Worm (Caenorhabditis elegans) whole organism, dauer: Measurements from ENCODE around the gene ZC13.10.
A peak's percentile ranks its signal among the peaks of the same experiment; 100 is the strongest.

Experiments used
- unc-62 ChIP-seq: sonication (generic microtip); optimal IDR thresholded peaks from 2 replicates; lab custom pipeline; 2017; ENCODE audit warnings: missing biosample characterization, missing genetic modification reagents, missing genetic modification characterization

The ZC13.10 gene

ce11 chrX:902512-902911 is at the start of gene ZC13.10:
ZC13.10 (minus strand) TSS chrX:902612.
- TF ChIP-seq unc-62 (GFP tag; lab: Kevin White, UChicago), result no peak

- no peak for TF ChIP-seq unc-62 (GFP tag; lab: Kevin White, UChicago)
Measured at ce11 chrX:950482-950881, 48.1 kb upstream of the ZC13.10 start, which contains the start of gene arr-1. arr-1 (plus strand) TSS chrX:950782.

ce11 chrX:949466-949865 is 47.1 kb upstream of the ZC13.10 start:
- peak; percentile 35 for TF ChIP-seq unc-62 (GFP tag; lab: Kevin White, UChicago)

- TF ChIP-seq unc-62 (GFP tag; lab: Kevin White, UChicago), result no peak
Measured at ce11 chrX:948783-949182, 46.4 kb upstream of the ZC13.10 start, which contains the start of gene sms-2. sms-2 (minus strand) TSS chrX:948883.

ce11 chrX:947885-948284 is 45.5 kb upstream of the ZC13.10 start:
- TF ChIP-seq unc-62 (GFP tag; lab: Kevin White, UChicago), result no peak

ce11 chrX:945669-946068 is 43.3 kb upstream of the ZC13.10 start:
- no peak for TF ChIP-seq unc-62 (GFP tag; lab: Kevin White, UChicago)

- TF ChIP-seq unc-62 (GFP tag; lab: Kevin White, UChicago), result no peak
Measured at ce11 chrX:938269-938883, 36.0 kb upstream of the ZC13.10 start, which contains the start of gene F53H8.3. F53H8.3 (plus strand) TSS chrX:938543.

ce11 chrX:936013-936412 is 33.6 kb upstream of the ZC13.10 start:
- no peak for TF ChIP-seq unc-62 (GFP tag; lab: Kevin White, UChicago)

- no peak for TF ChIP-seq unc-62 (GFP tag; lab: Kevin White, UChicago)
Measured at ce11 chrX:933504-933903, 31.1 kb upstream of the ZC13.10 start, which contains the start of gene F35H12.1. F35H12.1 (plus strand) TSS chrX:933804.

ce11 chrX:932874-933273 is 30.5 kb upstream of the ZC13.10 start:
- no peak for TF ChIP-seq unc-62 (GFP tag; lab: Kevin White, UChicago)

ce11 chrX:927632-928031 is 25.2 kb upstream of the ZC13.10 start:
- TF ChIP-seq unc-62 (GFP tag; lab: Kevin White, UChicago), result no peak

- no peak for TF ChIP-seq unc-62 (GFP tag; lab: Kevin White, UChicago)
Measured at ce11 chrX:926125-926524, 23.7 kb upstream of the ZC13.10 start.

- no peak for TF ChIP-seq unc-62 (GFP tag; lab: Kevin White, UChicago)
Measured at ce11 chrX:924495-925008, 22.1 kb upstream of the ZC13.10 start, which contains the start of the genes pifk-1 and tbc-11. pifk-1 (minus strand) TSS chrX:924511. tbc-11 (plus strand) TSS chrX:924958.

- TF ChIP-seq unc-62 (GFP tag; lab: Kevin White, UChicago), result no peak
Measured at ce11 chrX:918097-918496, 15.7 kb upstream of the ZC13.10 start, which contains the start of gene F35H12.5. F35H12.5 (plus strand) TSS chrX:918397.

- TF ChIP-seq unc-62 (GFP tag; lab: Kevin White, UChicago), result no peak
Measured at ce11 chrX:915510-915909, 13.1 kb upstream of the ZC13.10 start, which contains the start of gene sel-12. sel-12 (plus strand) TSS chrX:915867.

ce11 chrX:912990-913389 is 10.6 kb upstream of the ZC13.10 start, which contains the start of gene F35H12.6:
F35H12.6 (plus strand) TSS chrX:913290.
- TF ChIP-seq unc-62 (GFP tag; lab: Kevin White, UChicago), result no peak

- TF ChIP-seq unc-62 (GFP tag; lab: Kevin White, UChicago), result no peak
Measured at ce11 chrX:912564-912963, 10.2 kb upstream of the ZC13.10 start.
